Fruit fly (Drosophila melanogaster): ENCODE data around the gene CG14200.

The CG14200 gene

dm6 chrX:19495611-19496583 lies 592 bp downstream of the CG14200 start (continued):
- TF ChIP-seq pb (GFP tag; optimal IDR thresholded peaks at IDR 0.05): peak; percentile 54
- no peak for TF ChIP-seq otp (GFP tag; IDR thresholded peaks at IDR 0.05)
- peak; percentile 77 for TF ChIP-seq Fer1 (GFP tag; optimal IDR thresholded peaks at IDR 0.05)
- no peak for TF ChIP-seq Lpt (GFP tag; optimal IDR thresholded peaks at IDR 0.05)
- no peak for TF ChIP-seq CG10565 (GFP tag; optimal IDR thresholded peaks at IDR 0.05)
- no peak for TF ChIP-seq CG43689 (GFP tag; IDR thresholded peaks at IDR 0.05)
- TF ChIP-seq repo (GFP tag; optimal IDR thresholded peaks at IDR 0.05): no peak
- no peak for TF ChIP-seq peb (GFP tag; IDR thresholded peaks at IDR 0.05)
- no peak for TF ChIP-seq pan (optimal IDR thresholded peaks at IDR 0.05)
- TF ChIP-seq pan (GFP tag; optimal IDR thresholded peaks at IDR 0.05 in 1 of 2, IDR thresholded peaks at IDR 0.05 in 1 of 2): peak in 1 of 2 experiments; percentile 62
- TF ChIP-seq D19B (GFP tag; optimal IDR thresholded peaks at IDR 0.05): no peak
- no peak for TF ChIP-seq sr (GFP tag; IDR thresholded peaks at IDR 0.05)
- peak; percentile 71 for TF ChIP-seq CG12769 (tag; optimal IDR thresholded peaks at IDR 0.05)
- TF ChIP-seq CG1792 (GFP tag; optimal IDR thresholded peaks at IDR 0.05): peak; percentile 19
- TF ChIP-seq PHDP (tag; optimal IDR thresholded peaks at IDR 0.05): peak; percentile 52
- TF ChIP-seq CTCF (GFP tag; optimal IDR thresholded peaks at IDR 0.05): no peak
- TF ChIP-seq HLH54F (GFP tag; optimal IDR thresholded peaks at IDR 0.05): peak; percentile 65
- no peak for TF ChIP-seq CG12236 (GFP tag; optimal IDR thresholded peaks at IDR 0.05)
- TF ChIP-seq CG15514 (GFP tag; optimal IDR thresholded peaks at IDR 0.05): peak; percentile 39
- peak; percentile 53 for TF ChIP-seq HmgZ (tag; optimal IDR thresholded peaks at IDR 0.05)
- peak; percentile 67 for TF ChIP-seq CG12219 (GFP tag; optimal IDR thresholded peaks at IDR 0.05)
- peak; percentile 56 for TF ChIP-seq CG10543 (GFP tag; optimal IDR thresholded peaks at IDR 0.05)
- no peak for TF ChIP-seq Hmx (GFP tag; optimal IDR thresholded peaks at IDR 0.05)
- TF ChIP-seq salm (tag; optimal IDR thresholded peaks at IDR 0.05): peak; percentile 8
- TF ChIP-seq ash1 (GFP tag; optimal IDR thresholded peaks at IDR 0.05): no peak
- no peak for TF ChIP-seq CG7271 (tag; optimal IDR thresholded peaks at IDR 0.05)
- peak; percentile 30 for TF ChIP-seq bab2 (GFP tag; optimal IDR thresholded peaks at IDR 0.05)
- TF ChIP-seq ham (GFP tag; IDR thresholded peaks at IDR 0.05): no peak
- peak; percentile 72 for TF ChIP-seq row (GFP tag; IDR thresholded peaks at IDR 0.05)
- no peak for TF ChIP-seq CG2129 (GFP tag; IDR thresholded peaks at IDR 0.05; ENCODE audit: partially characterized antibody)
- no peak for TF ChIP-seq insv (GFP tag; optimal IDR thresholded peaks at IDR 0.05)
- TF ChIP-seq HHEX (GFP tag; optimal IDR thresholded peaks at IDR 0.05): peak; percentile 58
- peak; percentile 57; the same call in 1 of the 3 replicates for TF ChIP-seq CG11695 (GFP tag; IDR thresholded peaks at IDR 0.05)
- TF ChIP-seq Abd-B (GFP tag; optimal IDR thresholded peaks at IDR 0.05): peak; percentile 37
- peak; percentile 30 for TF ChIP-seq CG9437 (GFP tag; optimal IDR thresholded peaks at IDR 0.05)
- TF ChIP-seq CG6689 (GFP tag; IDR thresholded peaks at IDR 0.05): peak; percentile 75
- TF ChIP-seq luna (GFP tag; optimal IDR thresholded peaks at IDR 0.05): no peak
- TF ChIP-seq CG18476 (GFP tag; optimal IDR thresholded peaks at IDR 0.05): no peak
- TF ChIP-seq CG1603 (tag; optimal IDR thresholded peaks at IDR 0.05): peak; percentile 77
- TF ChIP-seq shn (GFP tag; optimal IDR thresholded peaks at IDR 0.05): peak; percentile 59
- peak; percentile 57 for TF ChIP-seq CG9609 (GFP tag; optimal IDR thresholded peaks at IDR 0.05)
- peak; percentile 0 for TF ChIP-seq nerfin-1 (tag; optimal IDR thresholded peaks at IDR 0.05)
- peak; percentile 79 for TF ChIP-seq CG11456 (GFP tag; IDR thresholded peaks at IDR 0.05)
- TF ChIP-seq Fer3 (tag; optimal IDR thresholded peaks at IDR 0.05): peak; percentile 59
- TF ChIP-seq Blimp-1 (GFP tag; optimal IDR thresholded peaks at IDR 0.05): peak; percentile 38
- TF ChIP-seq tna (GFP tag; IDR thresholded peaks at IDR 0.05; ENCODE audit: partially characterized antibody): no peak
- no peak; the same call in 1 of the 2 replicates for TF ChIP-seq Ravus (GFP tag; IDR thresholded peaks at IDR 0.05)
- peak; percentile 45 for TF ChIP-seq CG12659 (GFP tag; optimal IDR thresholded peaks at IDR 0.05)
- peak; percentile 63 for TF ChIP-seq pho (GFP tag; optimal IDR thresholded peaks at IDR 0.05)
